Fruit fly (Drosophila melanogaster) whole organism, embryonic: ENCODE measurements around the gene CG7377.
A peak's percentile ranks its signal among the peaks of the same experiment; 100 is the strongest.

Experiments
- C15 ChIP-seq: fragments of 200-800 bp; sonication (Bioruptor generic); IDR thresholded peaks from 3 replicates; pipeline ENCODE4 v1.3.6; 2022; ENCODE audit warnings: missing biosample characterization, missing genetic modification characterization
- CG10147 ChIP-seq: fragments of 200-800 bp; sonication (Bioruptor generic); optimal IDR thresholded peaks from 2 replicates; lab custom pipeline; 2019; ENCODE audit warnings: missing biosample characterization, mild to moderate bottlenecking, missing genetic modification characterization, moderate library complexity
- CG12104 ChIP-seq: fragments of 200-800 bp; sonication (Bioruptor generic); optimal IDR thresholded peaks from 3 replicates; lab custom pipeline; 2016; ENCODE audit warnings: missing biosample characterization, missing genetic modification characterization
- CG12769 ChIP-seq: fragments of 200-800 bp; sonication (Bioruptor generic); optimal IDR thresholded peaks from 2 replicates; lab custom pipeline; 2019; ENCODE audit warnings: missing biosample characterization, mild to moderate bottlenecking, missing genetic modification characterization, moderate library complexity
- CG13624 ChIP-seq: fragments of 200-800 bp; sonication (Bioruptor generic); optimal IDR thresholded peaks from 2 replicates; lab custom pipeline; 2016; ENCODE audit warnings: missing biosample characterization, missing genetic modification characterization
- CG13775 ChIP-seq: fragments of 200-800 bp; sonication (Bioruptor generic); optimal IDR thresholded peaks from 3 replicates; lab custom pipeline; 2017; ENCODE audit warnings: missing biosample characterization, mild to moderate bottlenecking, missing genetic modification characterization
- CG14860 ChIP-seq: fragments of 200-800 bp; sonication (Bioruptor generic); IDR thresholded peaks from 3 replicates; pipeline ENCODE4 v1.3.6; 2022; ENCODE audit warnings: missing biosample characterization, missing genetic modification characterization; ENCODE audit not compliant: partially characterized antibody
- CG15479 ChIP-seq: fragments of 200-800 bp; sonication (Bioruptor generic); optimal IDR thresholded peaks from 3 replicates; lab custom pipeline; 2019; ENCODE audit warnings: missing biosample characterization, mild to moderate bottlenecking, missing genetic modification characterization, moderate library complexity
- CG16863 ChIP-seq: fragments of 200-800 bp; sonication (Bioruptor generic); optimal IDR thresholded peaks from 3 replicates; lab custom pipeline; 2016; ENCODE audit warnings: missing biosample characterization, missing genetic modification characterization
- CG17361 ChIP-seq: fragments of 200-800 bp; sonication (Bioruptor generic); IDR thresholded peaks from 3 replicates; pipeline ENCODE4 v1.3.6; 2022; ENCODE audit warnings: missing biosample characterization, missing genetic modification characterization
- CG18619 ChIP-seq: fragments of 200-800 bp; sonication (Bioruptor generic); optimal IDR thresholded peaks from 3 replicates; lab custom pipeline; 2017; ENCODE audit warnings: missing biosample characterization, mild to moderate bottlenecking, missing genetic modification characterization
- CG18764 ChIP-seq: fragments of 200-800 bp; sonication (Bioruptor generic); optimal IDR thresholded peaks from 3 replicates; lab custom pipeline; 2016; ENCODE audit warnings: missing biosample characterization, missing genetic modification characterization
- CG2116 ChIP-seq: fragments of 200-800 bp; sonication (Bioruptor generic); optimal IDR thresholded peaks from 3 replicates; lab custom pipeline; 2018; ENCODE audit warnings: missing biosample characterization, mild to moderate bottlenecking, missing genetic modification characterization
- CG2889 ChIP-seq: fragments of 200-800 bp; sonication (Bioruptor generic); IDR thresholded peaks from 3 replicates; pipeline ENCODE4 v1.3.6; 2022; ENCODE audit warnings: missing biosample characterization, missing genetic modification characterization
- CG3065 ChIP-seq: fragments of 200-800 bp; sonication (Bioruptor generic); optimal IDR thresholded peaks from 2 replicates; lab custom pipeline; 2016; ENCODE audit warnings: missing biosample characterization, missing genetic modification characterization
- CG31388 ChIP-seq: fragments of 200-800 bp; sonication (Bioruptor generic); optimal IDR thresholded peaks from 2 replicates; lab custom pipeline; 2016; ENCODE audit warnings: missing biosample characterization, missing genetic modification characterization
- CG3163 ChIP-seq: fragments of 200-800 bp; sonication (Bioruptor generic); optimal IDR thresholded peaks from 3 replicates; lab custom pipeline; 2016; ENCODE audit warnings: missing biosample characterization, missing genetic modification characterization
- CG34422 ChIP-seq: fragments of 200-800 bp; sonication (Bioruptor generic); IDR thresholded peaks from 3 replicates; pipeline ENCODE4 v1.3.6; 2022; ENCODE audit warnings: missing biosample characterization, missing genetic modification characterization
- CG4282 ChIP-seq: fragments of 200-800 bp; sonication (Bioruptor generic); optimal IDR thresholded peaks from 2 replicates; lab custom pipeline; 2016; ENCODE audit warnings: missing biosample characterization, missing genetic modification characterization
- CG4404 ChIP-seq: fragments of 200-800 bp; sonication (Bioruptor generic); IDR thresholded peaks from 2 replicates; pipeline ENCODE4 v1.3.6; 2022; ENCODE audit warnings: missing biosample characterization, missing genetic modification characterization
- CTCF ChIP-seq: fragments of 200-800 bp; sonication (Bioruptor generic); optimal IDR thresholded peaks from 2 replicates; lab custom pipeline; 2017; ENCODE audit warnings: missing biosample characterization, mild to moderate bottlenecking, missing genetic modification characterization, moderate library complexity
- Dip2 ChIP-seq: fragments of 200-800 bp; sonication (Bioruptor generic); IDR thresholded peaks from 2 replicates; pipeline ENCODE4 v1.3.6; 2022; ENCODE audit warnings: missing biosample characterization, missing genetic modification characterization
- E2f2 ChIP-seq: fragments of 200-800 bp; sonication (Bioruptor generic); IDR thresholded peaks from 2 replicates; pipeline ENCODE4 v1.3.6; 2022; ENCODE audit warnings: missing biosample characterization, missing genetic modification characterization
- GATAe ChIP-seq: fragments of 200-800 bp; sonication (Bioruptor generic); conservative IDR thresholded peaks from 2 replicates; pipeline ENCODE4 v1.3.6; 2022; ENCODE audit warnings: missing biosample characterization, missing genetic modification characterization
- Hmr ChIP-seq: fragments of 200-800 bp; sonication (Bioruptor generic); optimal IDR thresholded peaks from 3 replicates; lab custom pipeline; 2017; ENCODE audit warnings: mild to moderate bottlenecking, missing biosample characterization, missing genetic modification reagents, missing genetic modification characterization
- Mrtf ChIP-seq: fragments of 200-800 bp; sonication (Bioruptor generic); IDR thresholded peaks from 3 replicates; pipeline ENCODE4 v1.3.6; 2022; ENCODE audit warnings: missing biosample characterization, missing genetic modification characterization
- Neu2 ChIP-seq: fragments of 200-800 bp; sonication (Bioruptor generic); optimal IDR thresholded peaks from 3 replicates; lab custom pipeline; 2016; ENCODE audit warnings: missing biosample characterization, missing genetic modification characterization, borderline replicate concordance
- Oaz ChIP-seq: fragments of 200-800 bp; sonication (Bioruptor generic); IDR thresholded peaks from 2 replicates; pipeline ENCODE4 v1.3.6; 2022; ENCODE audit warnings: missing biosample characterization, missing genetic modification characterization
- Rfx ChIP-seq: fragments of 200-800 bp; sonication (Bioruptor generic); IDR thresholded peaks from 2 replicates; pipeline ENCODE4 v1.3.6; 2022; ENCODE audit warnings: missing biosample characterization, missing genetic modification characterization
- Side ChIP-seq: fragments of 200-800 bp; sonication (Bioruptor generic); optimal IDR thresholded peaks from 2 replicates; lab custom pipeline; 2016; ENCODE audit warnings: missing biosample characterization, missing genetic modification characterization
- Xrp1 ChIP-seq: fragments of 200-800 bp; sonication (Bioruptor generic); IDR thresholded peaks from 2 replicates; pipeline ENCODE4 v1.3.6; 2022; ENCODE audit warnings: missing biosample characterization, missing genetic modification characterization
- YL-1 ChIP-seq: fragments of 200-800 bp; sonication (Bioruptor generic); optimal IDR thresholded peaks from 3 replicates; lab custom pipeline; 2017; ENCODE audit warnings: missing biosample characterization, mild to moderate bottlenecking, missing genetic modification characterization
- abd-A ChIP-seq: fragments of 200-800 bp; sonication (Bioruptor generic); optimal IDR thresholded peaks from 3 replicates; lab custom pipeline; 2019; ENCODE audit warnings: missing biosample characterization, mild to moderate bottlenecking, missing genetic modification characterization, moderate library complexity
- aop ChIP-seq: fragments of 200-800 bp; sonication (Bioruptor generic); IDR thresholded peaks from 2 replicates; pipeline ENCODE4 v1.3.6; 2022; ENCODE audit warnings: missing biosample characterization, missing genetic modification characterization
- ato ChIP-seq: fragments of 200-800 bp; sonication (Bioruptor generic); IDR thresholded peaks from 2 replicates; pipeline ENCODE4 v1.3.6; 2022; ENCODE audit warnings: missing biosample characterization, missing genetic modification characterization; ENCODE audit not compliant: partially characterized antibody
- bcd ChIP-seq: fragments of 200-800 bp; sonication (Bioruptor generic); optimal IDR thresholded peaks from 2 replicates; lab custom pipeline; 2017; ENCODE audit warnings: missing biosample characterization, mild to moderate bottlenecking, missing genetic modification characterization
- ci ChIP-seq: fragments of 200-800 bp; sonication (Bioruptor generic); IDR thresholded peaks from 3 replicates; pipeline ENCODE4 v1.3.6; 2022; ENCODE audit warnings: missing biosample characterization, missing genetic modification characterization
- dm ChIP-seq: fragments of 200-800 bp; sonication (Bioruptor generic); optimal IDR thresholded peaks from 3 replicates; lab custom pipeline; 2016; ENCODE audit warnings: missing biosample characterization, missing genetic modification characterization
- eyg ChIP-seq: fragments of 200-800 bp; sonication (Bioruptor generic); optimal IDR thresholded peaks from 3 replicates; lab custom pipeline; 2016; ENCODE audit warnings: missing biosample characterization, missing genetic modification characterization
- insv ChIP-seq, 2 experiments: fragments of 200-800 bp; sonication (Bioruptor generic); optimal IDR thresholded peaks; 3 replicates each; lab custom pipeline; 2016 to 2018; ENCODE audit warnings: missing biosample characterization in 2 of 2, missing genetic modification characterization in 2 of 2
- jigr1 ChIP-seq: fragments of 200-800 bp; sonication (Bioruptor generic); IDR thresholded peaks from 3 replicates; pipeline ENCODE4 v1.3.6; 2022; ENCODE audit warnings: missing biosample characterization, missing genetic modification characterization
- ken ChIP-seq: fragments of 200-800 bp; sonication (Bioruptor generic); IDR thresholded peaks from 3 replicates; pipeline ENCODE4 v1.3.6; 2022; ENCODE audit warnings: missing biosample characterization, missing genetic modification characterization
- klu ChIP-seq: fragments of 200-800 bp; sonication (Bioruptor generic); IDR thresholded peaks from 2 replicates; pipeline ENCODE4 v1.3.6; 2022; ENCODE audit warnings: missing biosample characterization, missing genetic modification characterization
- lab ChIP-seq: fragments of 200-800 bp; sonication (Bioruptor generic); optimal IDR thresholded peaks from 3 replicates; lab custom pipeline; 2017; ENCODE audit warnings: missing biosample characterization, missing genetic modification characterization, mild to moderate bottlenecking, moderate library complexity, missing genetic modification reagents
- lbe ChIP-seq: fragments of 200-800 bp; sonication (Bioruptor generic); optimal IDR thresholded peaks from 2 replicates; lab custom pipeline; 2016; ENCODE audit warnings: missing biosample characterization, mild to moderate bottlenecking, missing genetic modification characterization
- lmd ChIP-seq: fragments of 200-800 bp; sonication (Bioruptor generic); IDR thresholded peaks from 2 replicates; pipeline ENCODE4 v1.3.6; 2022; ENCODE audit warnings: missing biosample characterization, missing genetic modification characterization
- row ChIP-seq: fragments of 200-800 bp; sonication (Bioruptor generic); IDR thresholded peaks from 3 replicates; pipeline ENCODE4 v1.3.6; 2022; ENCODE audit warnings: missing biosample characterization, missing genetic modification characterization
- twi ChIP-seq: fragments of 200-800 bp; optimal IDR thresholded peaks from 2 replicates; lab custom pipeline; 2019; ENCODE audit warnings: missing biosample characterization, mild to moderate bottlenecking, missing genetic modification characterization, moderate library complexity
- vfl ChIP-seq: fragments of 200-800 bp; sonication (Bioruptor generic); optimal IDR thresholded peaks from 2 replicates; lab custom pipeline; 2016; ENCODE audit warnings: missing biosample characterization, missing genetic modification characterization
- zfh1 ChIP-seq: fragments of 200-800 bp; sonication (Bioruptor generic); IDR thresholded peaks from 3 replicates; pipeline ENCODE4 v1.3.6; 2022; ENCODE audit warnings: missing biosample characterization, missing genetic modification characterization

Gene CG7377

dm6 chr3L:11587720-11588580 is 1.5 kb upstream of the CG7377 start, which contains the start of gene rt (continued):
- TF ChIP-seq CG15479 (GFP tag; lab: Kevin White, UChicago) (no peak), CG17361 (GFP tag; lab: Robert Waterston, UW) (peak; percentile 68), CG3163 (GFP tag; lab: Kevin White, UChicago) (no peak), CG16863 (GFP tag; lab: Kevin White, UChicago) (peak; percentile 38), zfh1 (peak; percentile 67), ato (GFP tag; lab: Robert Waterston, UW) (no peak; the same call in 1 of the 2 replicates), Mrtf (GFP tag; lab: Robert Waterston, UW) (peak; percentile 30; the same call in 1 of the 3 replicates), ken (GFP tag; lab: Robert Waterston, UW) (peak; percentile 44; the same call in 1 of the 3 replicates), CTCF (GFP tag; lab: Kevin White, UChicago) (no peak), klu (GFP tag; lab: Robert Waterston, UW) (no peak), abd-A (tag; lab: Kevin White, UChicago) (no peak), Side (GFP tag; lab: Kevin White, UChicago) (no peak), CG4282 (GFP tag; lab: Kevin White, UChicago) (no peak), twi (peak; percentile 51), CG2116 (GFP tag; lab: Kevin White, UChicago) (peak; percentile 0), CG13624 (peak; percentile 26), eyg (GFP tag; lab: Kevin White, UChicago) (no peak), aop (GFP tag; lab: Robert Waterston, UW) (peak; percentile 37; the same call in 1 of the 2 replicates), GATAe (no peak), lbe (GFP tag; lab: Kevin White, UChicago) (peak; percentile 26), E2f2 (GFP tag; lab: Robert Waterston, UW) (peak; percentile 31; the same call in 1 of the 2 replicates), ci (GFP tag; lab: Robert Waterston, UW) (no peak), insv (GFP tag; optimal IDR thresholded peaks at IDR 0.05; lab: Kevin White, UChicago) (no peak), lmd (GFP tag; lab: Robert Waterston, UW) (no peak; the same call in 1 of the 2 replicates), CG14860 (0 out of 3 replicates have a peak, but pooled peaks have one; percentile 30), bcd (GFP tag; lab: Kevin White, UChicago) (peak; percentile 24), lab (peak; percentile 15), CG2889 (GFP tag; lab: Robert Waterston, UW) (no peak), Hmr (no peak), Oaz (GFP tag; lab: Robert Waterston, UW) (no peak), CG10147 (GFP tag; lab: Kevin White, UChicago) (no peak), CG31388 (no peak), CG34422 (GFP tag; lab: Robert Waterston, UW) (peak; percentile 28; the same call in 1 of the 3 replicates), row (GFP tag; lab: Robert Waterston, UW) (peak; percentile 88), CG3065 (GFP tag; lab: Kevin White, UChicago) (no peak), jigr1 (GFP tag; lab: Robert Waterston, UW) (peak; percentile 49; the same call in 1 of the 3 replicates), CG13775 (GFP tag; lab: Kevin White, UChicago) (peak; percentile 53), YL-1 (no peak), Neu2 (no peak), dm (GFP tag; lab: Kevin White, UChicago) (no peak), CG4404 (GFP tag; lab: Robert Waterston, UW) (peak; percentile 44), CG18764 (GFP tag; lab: Kevin White, UChicago) (peak; percentile 36), Xrp1 (GFP tag; lab: Robert Waterston, UW) (peak; percentile 75), Dip2 (GFP tag; lab: Robert Waterston, UW) (no peak), CG12769 (tag; lab: Kevin White, UChicago) (no peak), vfl (no peak), CG18619 (GFP tag; lab: Kevin White, UChicago) (peak; percentile 33), Rfx (GFP tag; lab: Robert Waterston, UW) (peak; percentile 44; the same call in 1 of the 2 replicates), CG12104 (GFP tag; lab: Kevin White, UChicago) (no peak), C15 (GFP tag; lab: Robert Waterston, UW) (no peak)
